Fruit fly (Drosophila melanogaster) whole organism, embryonic: ENCODE measurements around the gene aqz.

Experiments used
- Abd-B ChIP-seq: fragments of 200-800 bp; sonication (Bioruptor generic); optimal IDR thresholded peaks from 2 replicates; lab custom pipeline; 2018; ENCODE audit warnings: missing biosample characterization, mild to moderate bottlenecking, missing genetic modification characterization, moderate library complexity
- Adf1 ChIP-seq: fragments of 200-800 bp; sonication (Bioruptor generic); IDR thresholded peaks from 2 replicates; pipeline ENCODE4 v1.3.6; 2022; ENCODE audit warnings: missing biosample characterization, missing genetic modification characterization
- Awh ChIP-seq: fragments of 200-800 bp; sonication (Bioruptor generic); IDR thresholded peaks from 2 replicates; pipeline ENCODE4, ENCODE4 v1.3.6; 2022; ENCODE audit warnings: missing biosample characterization, missing genetic modification characterization
- Blimp-1 ChIP-seq: fragments of 200-800 bp; sonication (Bioruptor generic); optimal IDR thresholded peaks from 3 replicates; lab custom pipeline; 2018; ENCODE audit warnings: missing biosample characterization, missing genetic modification characterization, mild to moderate bottlenecking, moderate library complexity, missing genetic modification reagents
- CG10267 ChIP-seq: fragments of 200-800 bp; sonication (Bioruptor generic); optimal IDR thresholded peaks from 2 replicates; lab custom pipeline; 2018; ENCODE audit warnings: missing biosample characterization, mild to moderate bottlenecking, missing genetic modification characterization, moderate library complexity
- CG10654 ChIP-seq: fragments of 200-800 bp; sonication (Bioruptor generic); optimal IDR thresholded peaks from 2 replicates; lab custom pipeline; 2016; ENCODE audit warnings: missing biosample characterization, missing genetic modification characterization
- CG11560 ChIP-seq: fragments of 200-800 bp; sonication (Bioruptor generic); IDR thresholded peaks from 3 replicates; pipeline ENCODE4 v1.3.6; 2022; ENCODE audit warnings: missing biosample characterization, missing genetic modification characterization
- CG12659 ChIP-seq: fragments of 200-800 bp; sonication (Bioruptor generic); optimal IDR thresholded peaks from 3 replicates; lab custom pipeline; 2017; ENCODE audit warnings: mild to moderate bottlenecking, missing biosample characterization, missing genetic modification reagents, missing genetic modification characterization
- CG12769 ChIP-seq: fragments of 200-800 bp; sonication (Bioruptor generic); optimal IDR thresholded peaks from 2 replicates; lab custom pipeline; 2019; ENCODE audit warnings: missing biosample characterization, mild to moderate bottlenecking, missing genetic modification characterization, moderate library complexity
- CG15696 ChIP-seq: fragments of 200-800 bp; sonication (Bioruptor generic); optimal IDR thresholded peaks from 2 replicates; lab custom pipeline; 2019; ENCODE audit warnings: missing biosample characterization, mild to moderate bottlenecking, missing genetic modification characterization, moderate library complexity
- CG16779 ChIP-seq: fragments of 200-800 bp; sonication (Bioruptor generic); IDR thresholded peaks from 2 replicates; pipeline ENCODE4 v1.3.6; 2022; ENCODE audit warnings: missing biosample characterization, missing genetic modification characterization
- CG18011 ChIP-seq: fragments of 200-800 bp; sonication (Bioruptor generic); optimal IDR thresholded peaks from 2 replicates; lab custom pipeline; 2017; ENCODE audit warnings: missing biosample characterization, missing genetic modification characterization, mild to moderate bottlenecking, moderate library complexity, missing genotype
- CG1832 ChIP-seq: fragments of 200-800 bp; sonication (Bioruptor generic); optimal IDR thresholded peaks from 2 replicates; lab custom pipeline; 2017; ENCODE audit warnings: missing biosample characterization, mild to moderate bottlenecking, missing genetic modification characterization, inconsistent platforms
- CG2889 ChIP-seq: fragments of 200-800 bp; sonication (Bioruptor generic); IDR thresholded peaks from 3 replicates; pipeline ENCODE4 v1.3.6; 2022; ENCODE audit warnings: missing biosample characterization, missing genetic modification characterization
- CG34376 ChIP-seq: fragments of 200-800 bp; sonication (Bioruptor generic); optimal IDR thresholded peaks from 2 replicates; lab custom pipeline; 2018; ENCODE audit warnings: missing biosample characterization, mild to moderate bottlenecking, missing genetic modification characterization
- CG3838 ChIP-seq: fragments of 200-800 bp; sonication (Bioruptor generic); optimal IDR thresholded peaks from 3 replicates; lab custom pipeline; 2016; ENCODE audit warnings: missing biosample characterization, missing genetic modification characterization
- CG4328 ChIP-seq: fragments of 200-800 bp; sonication (Bioruptor generic); optimal IDR thresholded peaks from 3 replicates; lab custom pipeline; 2017; ENCODE audit warnings: missing biosample characterization, missing genetic modification reagents, missing genetic modification characterization
- CG4617 ChIP-seq: fragments of 200-800 bp; sonication (Bioruptor generic); optimal IDR thresholded peaks from 3 replicates; lab custom pipeline; 2016; ENCODE audit warnings: missing biosample characterization, missing genetic modification characterization, borderline replicate concordance
- CG6813 ChIP-seq: fragments of 200-800 bp; sonication (Bioruptor generic); optimal IDR thresholded peaks from 2 replicates; lab custom pipeline; 2017; ENCODE audit warnings: missing biosample characterization, missing genetic modification characterization, mild to moderate bottlenecking, moderate library complexity, missing genetic modification reagents
- CG7987 ChIP-seq: fragments of 200-800 bp; sonication (Bioruptor generic); optimal IDR thresholded peaks from 2 replicates; lab custom pipeline; 2018; ENCODE audit warnings: missing biosample characterization, mild to moderate bottlenecking, missing genetic modification characterization, moderate library complexity
- CkIIα-i1 ChIP-seq: fragments of 200-800 bp; sonication (Bioruptor generic); IDR thresholded peaks from 2 replicates; pipeline ENCODE4 v1.3.6; 2022; ENCODE audit warnings: missing biosample characterization, missing genetic modification characterization
- GATAe ChIP-seq: fragments of 200-800 bp; sonication (Bioruptor generic); conservative IDR thresholded peaks from 2 replicates; pipeline ENCODE4 v1.3.6; 2022; ENCODE audit warnings: missing biosample characterization, missing genetic modification characterization
- HLH4C ChIP-seq: fragments of 200-800 bp; sonication (Bioruptor generic); IDR thresholded peaks from 3 replicates; pipeline ENCODE4 v1.3.6; 2022; ENCODE audit warnings: missing biosample characterization, missing genetic modification characterization; ENCODE audit not compliant: partially characterized antibody
- Mes4 ChIP-seq: fragments of 200-800 bp; sonication (Bioruptor generic); optimal IDR thresholded peaks from 2 replicates; lab custom pipeline; 2016; ENCODE audit warnings: missing biosample characterization, missing genetic modification characterization
- Neu2 ChIP-seq: fragments of 200-800 bp; sonication (Bioruptor generic); optimal IDR thresholded peaks from 3 replicates; lab custom pipeline; 2016; ENCODE audit warnings: missing biosample characterization, missing genetic modification characterization, borderline replicate concordance
- Nf-YA ChIP-seq: fragments of 200-800 bp; sonication (Bioruptor generic); IDR thresholded peaks from 2 replicates; pipeline ENCODE4 v1.3.6; 2022; ENCODE audit warnings: missing biosample characterization, missing genetic modification characterization
- Pdp1 ChIP-seq, 2 experiments: fragments of 200-800 bp; sonication (Bioruptor generic); optimal IDR thresholded peaks; 3 replicates each; lab custom pipeline; 2016; ENCODE audit warnings: missing biosample characterization in 2 of 2, missing genetic modification characterization in 2 of 2, mild to moderate bottlenecking in 1 of 2, moderate library complexity in 1 of 2
- Scr ChIP-seq: fragments of 200-800 bp; sonication (Bioruptor generic); IDR thresholded peaks from 2 replicates; pipeline ENCODE4 v1.3.6; 2022; ENCODE audit warnings: missing biosample characterization, missing genetic modification characterization; ENCODE audit not compliant: partially characterized antibody
- Sox100B ChIP-seq: fragments of 200-800 bp; sonication (Bioruptor generic); optimal IDR thresholded peaks from 3 replicates; lab custom pipeline; 2018; ENCODE audit warnings: missing biosample characterization, mild to moderate bottlenecking, missing genetic modification characterization
- Sry-δ ChIP-seq: fragments of 200-800 bp; sonication (Bioruptor generic); optimal IDR thresholded peaks from 2 replicates; lab custom pipeline; 2016; ENCODE audit warnings: missing biosample characterization, missing genetic modification characterization
- cg ChIP-seq: fragments of 200-800 bp; sonication (Bioruptor generic); optimal IDR thresholded peaks from 3 replicates; lab custom pipeline; 2019; ENCODE audit warnings: missing biosample characterization, mild to moderate bottlenecking, missing genetic modification characterization, moderate library complexity
- chif ChIP-seq, 2 experiments: fragments of 200-800 bp; sonication (Bioruptor generic); optimal IDR thresholded peaks; 3 replicates each; lab custom pipeline; 2016; ENCODE audit warnings: missing biosample characterization in 2 of 2, missing genetic modification characterization in 2 of 2
- crol ChIP-seq: fragments of 200-800 bp; sonication (Bioruptor generic); IDR thresholded peaks from 2 replicates; pipeline ENCODE4 v1.3.6; 2022; ENCODE audit warnings: missing biosample characterization, missing genetic modification characterization
- danr ChIP-seq: fragments of 200-800 bp; sonication (Bioruptor generic); IDR thresholded peaks from 2 replicates; pipeline ENCODE4 v1.3.6; 2022; ENCODE audit warnings: missing biosample characterization, missing genetic modification characterization
- dimm ChIP-seq: fragments of 200-800 bp; sonication (Bioruptor generic); IDR thresholded peaks from 2 replicates; pipeline ENCODE4 v1.3.6; 2022; ENCODE audit warnings: missing biosample characterization, missing genetic modification characterization
- gcm ChIP-seq: fragments of 200-800 bp; sonication (Bioruptor generic); optimal IDR thresholded peaks from 2 replicates; lab custom pipeline; 2019; ENCODE audit warnings: missing biosample characterization, mild to moderate bottlenecking, missing genetic modification characterization, moderate library complexity
- gem ChIP-seq: fragments of 200-800 bp; sonication (Bioruptor generic); optimal IDR thresholded peaks from 2 replicates; lab custom pipeline; 2019; ENCODE audit warnings: missing biosample characterization, mild to moderate bottlenecking, missing genetic modification characterization, moderate library complexity
- grau ChIP-seq: fragments of 200-800 bp; optimal IDR thresholded peaks from 3 replicates; lab custom pipeline; 2019; ENCODE audit warnings: missing biosample characterization, mild to moderate bottlenecking, missing genetic modification characterization, moderate library complexity
- kni ChIP-seq: fragments of 200-800 bp; sonication (Bioruptor generic); optimal IDR thresholded peaks from 3 replicates; lab custom pipeline; 2017; ENCODE audit warnings: mild to moderate bottlenecking, missing biosample characterization, missing genetic modification reagents, missing genetic modification characterization
- nerfin-1 ChIP-seq: fragments of 200-800 bp; sonication (Bioruptor generic); optimal IDR thresholded peaks from 3 replicates; lab custom pipeline; 2019; ENCODE audit warnings: missing biosample characterization, mild to moderate bottlenecking, missing genetic modification characterization, moderate library complexity
- nmo ChIP-seq: fragments of 200-800 bp; sonication (Bioruptor generic); optimal IDR thresholded peaks from 2 replicates; lab custom pipeline; 2018; ENCODE audit warnings: missing biosample characterization, mild to moderate bottlenecking, missing genetic modification characterization, moderate library complexity
- org-1 ChIP-seq: fragments of 200-800 bp; sonication (Bioruptor generic); optimal IDR thresholded peaks from 2 replicates; lab custom pipeline; 2017; ENCODE audit warnings: missing biosample characterization, missing genetic modification characterization
- pum ChIP-seq: fragments of 200-800 bp; sonication (Bioruptor generic); optimal IDR thresholded peaks from 2 replicates; lab custom pipeline; 2016; ENCODE audit warnings: missing biosample characterization, missing genetic modification characterization
- run ChIP-seq: fragments of 200-800 bp; sonication (Bioruptor generic); optimal IDR thresholded peaks from 3 replicates; lab custom pipeline; 2018; ENCODE audit warnings: missing biosample characterization, mild to moderate bottlenecking, missing genetic modification characterization
- schlank ChIP-seq: fragments of 200-800 bp; sonication (Bioruptor generic); optimal IDR thresholded peaks from 2 replicates; lab custom pipeline; 2018; ENCODE audit warnings: missing biosample characterization, mild to moderate bottlenecking, missing genetic modification characterization
- sna ChIP-seq: fragments of 200-800 bp; sonication (Bioruptor generic); IDR thresholded peaks from 2 replicates; pipeline ENCODE4 v1.3.6; 2022; ENCODE audit warnings: missing biosample characterization, missing genetic modification characterization; ENCODE audit not compliant: partially characterized antibody
- stc ChIP-seq: fragments of 200-800 bp; sonication (Bioruptor generic); IDR thresholded peaks from 2 replicates; pipeline ENCODE4 v1.3.6; 2022; ENCODE audit warnings: missing biosample characterization, missing genetic modification characterization
- sug ChIP-seq: fragments of 200-800 bp; optimal IDR thresholded peaks from 2 replicates; lab custom pipeline; 2019; ENCODE audit warnings: missing biosample characterization, mild to moderate bottlenecking, missing genetic modification characterization, moderate library complexity
- trh ChIP-seq: fragments of 200-800 bp; sonication (Bioruptor generic); optimal IDR thresholded peaks from 2 replicates; lab custom pipeline; 2016; ENCODE audit warnings: missing biosample characterization, missing genetic modification characterization

The aqz gene

DNA sequence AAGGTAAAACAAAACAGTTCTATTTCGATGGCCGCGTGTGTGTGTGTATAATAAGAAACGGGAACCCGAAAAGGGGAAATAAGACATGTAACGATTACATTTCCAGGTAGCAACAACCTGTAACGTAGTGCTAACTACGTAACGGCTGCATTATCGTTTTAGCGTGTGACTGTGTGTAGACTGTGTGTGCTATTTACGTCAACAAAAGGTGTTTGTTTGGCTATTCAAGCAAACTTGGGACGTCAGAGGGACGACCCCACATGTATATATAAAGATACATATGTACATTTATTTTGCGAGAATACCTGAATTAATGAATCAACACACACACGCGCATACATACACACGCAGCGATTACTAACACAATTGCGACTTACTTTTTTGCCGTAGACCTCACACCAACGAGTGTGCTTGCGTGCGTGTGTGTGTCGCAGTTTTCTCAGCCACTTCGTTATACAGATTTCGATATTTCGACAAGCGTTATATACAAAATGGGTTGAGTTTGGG lies 878 bp downstream of the aqz start (continued):
- TF ChIP-seq sug (peak; percentile 24), schlank (tag; lab: Kevin White, UChicago) (peak; percentile 6), cg (GFP tag; lab: Kevin White, UChicago) (peak; percentile 86), pum (no peak), nmo (no peak), CG18011 (GFP tag; lab: Kevin White, UChicago) (peak; percentile 3), CkIIα-i1 (no peak), kni (GFP tag; lab: Kevin White, UChicago) (peak; percentile 26), danr (GFP tag; lab: Robert Waterston, UW) (peak; percentile 34; the same call in 1 of the 2 replicates), Abd-B (GFP tag; lab: Kevin White, UChicago) (no peak), CG4617 (GFP tag; lab: Kevin White, UChicago) (no peak), CG12659 (GFP tag; lab: Kevin White, UChicago) (peak; percentile 4), org-1 (GFP tag; lab: Kevin White, UChicago) (peak; percentile 27), grau (tag; lab: Kevin White, UChicago) (no peak), sna (no peak), CG10654 (no peak), CG16779 (0 out of 2 replicates have a peak, but pooled peaks have one; percentile 38), CG4328 (peak; percentile 18), Sry-δ (GFP tag; lab: Kevin White, UChicago) (no peak), Nf-YA (GFP tag; lab: Robert Waterston, UW) (no peak), chif (GFP tag; optimal IDR thresholded peaks at IDR 0.05; lab: Kevin White, UChicago) (no peak), CG7987 (GFP tag; lab: Kevin White, UChicago) (peak; percentile 8), Neu2 (GFP tag; lab: Kevin White, UChicago) (no peak), Sox100B (no peak), gcm (GFP tag; lab: Kevin White, UChicago) (no peak), Blimp-1 (GFP tag; lab: Kevin White, UChicago) (no peak), Adf1 (GFP tag; lab: Robert Waterston, UW) (peak; percentile 8; the same call in 1 of the 2 replicates), Mes4 (no peak), CG6813 (GFP tag; lab: Kevin White, UChicago) (peak; percentile 7), Pdp1 (GFP tag; optimal IDR thresholded peaks at IDR 0.05; lab: Kevin White, UChicago) (peak in 1 of 2 experiments; percentile 57), Scr (GFP tag; lab: Robert Waterston, UW) (no peak), GATAe (GFP tag; lab: Robert Waterston, UW) (no peak), CG34376 (GFP tag; lab: Kevin White, UChicago) (peak; percentile 48), CG15696 (tag; lab: Kevin White, UChicago) (peak; percentile 48), trh (GFP tag; lab: Kevin White, UChicago) (no peak), CG10267 (tag; lab: Kevin White, UChicago) (no peak), crol (GFP tag; lab: Robert Waterston, UW) (no peak), dimm (GFP tag; lab: Robert Waterston, UW) (no peak), CG12769 (peak; percentile 86), CG3838 (GFP tag; lab: Kevin White, UChicago) (no peak), CG1832 (GFP tag; lab: Kevin White, UChicago) (no peak), run (no peak), CG2889 (no peak), CG11560 (tag; lab: Robert Waterston, UW) (no peak), HLH4C (GFP tag; lab: Robert Waterston, UW) (no peak), Awh (GFP tag; lab: Robert Waterston, UW) (no peak), stc (GFP tag; lab: Robert Waterston, UW) (peak; percentile 53), gem (tag; lab: Kevin White, UChicago) (no peak), nerfin-1 (tag; lab: Kevin White, UChicago) (no peak)
